Worm (Caenorhabditis elegans): ENCODE measurements around the gene magi-1.

Gene magi-1

ce11 chrIV:11695634-11696033 lies 19.2 kb upstream of the magi-1 start (continued):
- TF ChIP-seq ekl-4 (GFP tag; IDR thresholded peaks at IDR 0.05) = 0 out of 2 replicates have a peak, but pooled peaks have one; percentile 33
- TF ChIP-seq bed-2 (GFP tag; IDR thresholded peaks at IDR 0.05) = no peak
- peak; percentile 95 for TF ChIP-seq madf-8 (GFP tag; conservative IDR thresholded peaks at IDR 0.05)
- no peak; the same call in 1 of the 2 replicates for TF ChIP-seq dox-1 (GFP tag; IDR thresholded peaks at IDR 0.05)
- no peak for TF ChIP-seq aptf-2 (GFP tag; conservative IDR thresholded peaks at IDR 0.05)
- peak; percentile 98 for TF ChIP-seq lsl-1 (GFP tag; optimal IDR thresholded peaks at IDR 0.05)
- no peak for TF ChIP-seq rpc-1 (optimal IDR thresholded peaks at IDR 0.05)
- TF ChIP-seq rpc-1 (tag; optimal IDR thresholded peaks at IDR 0.05) = no peak
- no peak for TF ChIP-seq mxl-1 (tag; optimal IDR thresholded peaks at IDR 0.05)
- TF ChIP-seq ama-1 (optimal IDR thresholded peaks at IDR 0.05) = no peak
- TF ChIP-seq ama-1 (GFP tag; optimal IDR thresholded peaks at IDR 0.05) = no peak
- peak; percentile 74 for TF ChIP-seq D2030.7 (GFP tag; IDR thresholded peaks at IDR 0.05)
- no peak for TF ChIP-seq nfyb-1 (GFP tag; IDR thresholded peaks at IDR 0.05)
- no peak for TF ChIP-seq sptf-2 (GFP tag; optimal IDR thresholded peaks at IDR 0.05)
- no peak for TF ChIP-seq lin-26 (GFP tag; IDR thresholded peaks at IDR 0.05)
- no peak for TF ChIP-seq B0261.1 (tag; optimal IDR thresholded peaks at IDR 0.05)
- TF ChIP-seq let-526 (GFP tag; IDR thresholded peaks at IDR 0.05) = no peak
- TF ChIP-seq chd-7 (tag; optimal IDR thresholded peaks at IDR 0.05) = no peak
- TF ChIP-seq F10E7.11 (tag; optimal IDR thresholded peaks at IDR 0.05) = no peak
- TF ChIP-seq him-1 (tag; optimal IDR thresholded peaks at IDR 0.05) = peak; percentile 76
- TF ChIP-seq ztf-28 (GFP tag; IDR thresholded peaks at IDR 0.05) = no peak
- TF ChIP-seq madf-3 (GFP tag; IDR thresholded peaks at IDR 0.05) = no peak
- TF ChIP-seq tbp1 (GFP tag; optimal IDR thresholded peaks at IDR 0.05) = peak; percentile 43
- no peak for TF ChIP-seq attf-5 (GFP tag; optimal IDR thresholded peaks at IDR 0.05)
- no peak for TF ChIP-seq Y67H2A.10 (GFP tag; conservative IDR thresholded peaks at IDR 0.05)
- TF ChIP-seq B0019.2 (GFP tag; conservative IDR thresholded peaks at IDR 0.05) = no peak
- no peak for TF ChIP-seq ztf-22 (GFP tag; optimal IDR thresholded peaks at IDR 0.05)
- no peak for TF ChIP-seq mel-28 (tag; optimal IDR thresholded peaks at IDR 0.05; ENCODE audit: borderline replicate concordance)
- TF ChIP-seq egl-18 (GFP tag; IDR thresholded peaks at IDR 0.05) = no peak
- TF ChIP-seq pbrm-1 (GFP tag; IDR thresholded peaks at IDR 0.05) = peak; percentile 48; the same call in 1 of the 2 replicates
- no peak for TF ChIP-seq nhr-27 (tag; optimal IDR thresholded peaks at IDR 0.05)
- TF ChIP-seq Y95B8A.8 (GFP tag; IDR thresholded peaks at IDR 0.05) = no peak
- TF ChIP-seq ceh-27 (GFP tag; optimal IDR thresholded peaks at IDR 0.05) = no peak
- TF ChIP-seq F23B12.7 (tag; optimal IDR thresholded peaks at IDR 0.05; ENCODE audit: insufficient read depth) = no peak
- TF ChIP-seq lin-40 (tag; optimal IDR thresholded peaks at IDR 0.05) = no peak
- no peak for TF ChIP-seq attf-3 (GFP tag; conservative IDR thresholded peaks at IDR 0.05)
- TF ChIP-seq somi-1 (GFP tag; optimal IDR thresholded peaks at IDR 0.05) = no peak
- TF ChIP-seq Y53F4B.3 (GFP tag; IDR thresholded peaks at IDR 0.05) = no peak
- TF ChIP-seq die-1 (tag; optimal IDR thresholded peaks at IDR 0.05) = no peak
- TF ChIP-seq F33H1.4 (GFP tag; IDR thresholded peaks at IDR 0.05) = peak; percentile 95
- no peak for TF ChIP-seq K11D2.4 (GFP tag; IDR thresholded peaks at IDR 0.05)
- no peak for TF ChIP-seq gei-17 (GFP tag; optimal IDR thresholded peaks at IDR 0.05)
- no peak for TF ChIP-seq hmg-20 (GFP tag; IDR thresholded peaks at IDR 0.05)
- peak; percentile 56 for TF ChIP-seq snpc-1.3 (tag; optimal IDR thresholded peaks at IDR 0.05; ENCODE audit: insufficient read depth)
- TF ChIP-seq dpff-1 (tag; optimal IDR thresholded peaks at IDR 0.05) = no peak
- TF ChIP-seq F57C9.4 (tag; optimal IDR thresholded peaks at IDR 0.05) = no peak
- no peak for TF ChIP-seq nfya-1 (tag; optimal IDR thresholded peaks at IDR 0.05; ENCODE audit: borderline replicate concordance, insufficient read depth)
- no peak for TF ChIP-seq egl-44 (GFP tag; IDR thresholded peaks at IDR 0.05)
- no peak for TF ChIP-seq aptf-3 (GFP tag; IDR thresholded peaks at IDR 0.05)
- TF ChIP-seq ZK185.1 (tag; optimal IDR thresholded peaks at IDR 0.05; ENCODE audit: poor library complexity, severe bottlenecking) = no peak
